Worm (Caenorhabditis elegans): ENCODE results near the gene ncx-9.

The ncx-9 gene

ce11 chrV:5032176-5032575 is 37.1 kb upstream of the ncx-9 start (continued):
- TF ChIP-seq egl-13 (tag; optimal IDR thresholded peaks at IDR 0.05) (no peak), sox-4 (tag; optimal IDR thresholded peaks at IDR 0.05) (no peak), lin-35 (GFP tag; optimal IDR thresholded peaks at IDR 0.05) (peak in 1 of 2 experiments; percentile 41), Y116A8C.19 (tag; optimal IDR thresholded peaks at IDR 0.05; ENCODE audit: borderline replicate concordance) (no peak), zip-4 (GFP tag; optimal IDR thresholded peaks at IDR 0.05) (no peak), hlh-4 (tag; optimal IDR thresholded peaks at IDR 0.05) (no peak), nhr-28 (tag; optimal IDR thresholded peaks at IDR 0.05) (no peak), hpl-2 (GFP tag; optimal IDR thresholded peaks at IDR 0.05) (no peak), blmp-1 (tag; optimal IDR thresholded peaks at IDR 0.05) (peak; percentile 29), tbx-2 (tag; optimal IDR thresholded peaks at IDR 0.05) (peak; percentile 7), mef-2 (tag; optimal IDR thresholded peaks at IDR 0.05) (no peak), hlh-17 (GFP tag; optimal IDR thresholded peaks at IDR 0.05; ENCODE audit: borderline replicate concordance) (no peak), lsy-2 (tag; optimal IDR thresholded peaks at IDR 0.05) (no peak), dsc-1 (tag; optimal IDR thresholded peaks at IDR 0.05) (no peak), nhr-20 (tag; optimal IDR thresholded peaks at IDR 0.05) (peak; percentile 42), pag-3 (tag; optimal IDR thresholded peaks at IDR 0.05; ENCODE audit: borderline replicate concordance, insufficient read depth) (no peak), C16A3.4 (tag; optimal IDR thresholded peaks at IDR 0.05) (no peak), nhr-12 (tag; optimal IDR thresholded peaks at IDR 0.05) (no peak), ceh-8 (GFP tag; optimal IDR thresholded peaks at IDR 0.05) (no peak), ces-1 (GFP tag; optimal IDR thresholded peaks at IDR 0.05) (no peak), snu-23 (GFP tag; optimal IDR thresholded peaks at IDR 0.05) (peak; percentile 58), unc-98 (GFP tag; IDR thresholded peaks at IDR 0.05) (no peak), grh-1 (GFP tag; IDR thresholded peaks at IDR 0.05) (no peak), dpl-1 (GFP tag; optimal IDR thresholded peaks at IDR 0.05) (peak in 2 of 3 experiments; percentile 14 to 27), fos-1 (tag; optimal IDR thresholded peaks at IDR 0.05) (no peak), nhr-84 (tag; optimal IDR thresholded peaks at IDR 0.05) (no peak), unc-62 (GFP tag; optimal IDR thresholded peaks at IDR 0.05) (no peak), zag-1 (tag; optimal IDR thresholded peaks at IDR 0.05) (no peak), mdl-1 (tag; optimal IDR thresholded peaks at IDR 0.05) (peak in 1 of 2 experiments; percentile 86), egl-27 (tag; optimal IDR thresholded peaks at IDR 0.05) (no peak), ceh-88 (GFP tag; IDR thresholded peaks at IDR 0.05) (no peak), lin-15B (tag; optimal IDR thresholded peaks at IDR 0.05) (no peak), efl-3 (GFP tag; optimal IDR thresholded peaks at IDR 0.05) (no peak), snpc-4 (tag; optimal IDR thresholded peaks at IDR 0.05) (no peak), isw-1 (GFP tag; IDR thresholded peaks at IDR 0.05) (no peak), ztf-4 (tag; optimal IDR thresholded peaks at IDR 0.05) (no peak), ceh-90 (tag; optimal IDR thresholded peaks at IDR 0.05) (no peak), fkh-10 (GFP tag; optimal IDR thresholded peaks at IDR 0.05) (no peak), nhr-71 (tag; optimal IDR thresholded peaks at IDR 0.05) (peak; percentile 57), C04F5.9 (tag; optimal IDR thresholded peaks at IDR 0.05) (no peak), nhr-11 (tag; optimal IDR thresholded peaks at IDR 0.05) (no peak), unc-130 (tag; optimal IDR thresholded peaks at IDR 0.05) (no peak)

ce11 chrV:5031764-5032163 is 36.7 kb upstream of the ncx-9 start:
- TF ChIP-seq unc-130 (tag; optimal IDR thresholded peaks at IDR 0.05) (no peak), nhr-85 (tag) (no peak), ceh-90 (tag; optimal IDR thresholded peaks at IDR 0.05) (no peak), F16B12.6 (tag; optimal IDR thresholded peaks at IDR 0.05) (no peak), skn-1 (tag; optimal IDR thresholded peaks at IDR 0.05) (peak; percentile 3), lin-15B (tag; optimal IDR thresholded peaks at IDR 0.05) (no peak), ztf-11 (tag; optimal IDR thresholded peaks at IDR 0.05) (no peak), isw-1 (GFP tag; IDR thresholded peaks at IDR 0.05) (no peak), pax-3 (tag; optimal IDR thresholded peaks at IDR 0.05) (no peak)

Measured in whole organism, L1 larva.